Fruit fly (Drosophila melanogaster): ENCODE measurements around the gene Tsp.

Gene Tsp

dm6 chr2L:6673211-6674012 lies 35.5 kb downstream of the Tsp start, which contains the start of gene Spn27A (continued):
- TF ChIP-seq CG30403 (GFP tag; optimal IDR thresholded peaks at IDR 0.05): peak; percentile 66
- TF ChIP-seq slbo (GFP tag; IDR thresholded peaks at IDR 0.05): peak; percentile 38; the same call in 1 of the 2 replicates
- TF ChIP-seq scrt (GFP tag; optimal IDR thresholded peaks at IDR 0.05): peak; percentile 38
- TF ChIP-seq CG6254 (GFP tag; optimal IDR thresholded peaks at IDR 0.05): no peak
- TF ChIP-seq nerfin-2 (GFP tag; IDR thresholded peaks at IDR 0.05; ENCODE audit: partially characterized antibody): no peak
- TF ChIP-seq CG10979 (tag; optimal IDR thresholded peaks at IDR 0.05): peak; percentile 69
- peak; percentile 58 for TF ChIP-seq p53 (GFP tag; optimal IDR thresholded peaks at IDR 0.05)
- TF ChIP-seq Gsc (GFP tag; IDR thresholded peaks at IDR 0.05): no peak
- TF ChIP-seq BEAF-32 (GFP tag; optimal IDR thresholded peaks at IDR 0.05): peak; percentile 42
- TF ChIP-seq CG17328 (GFP tag; IDR thresholded peaks at IDR 0.05): peak; percentile 39; the same call in 1 of the 2 replicates
- TF ChIP-seq mld (GFP tag; IDR thresholded peaks at IDR 0.05; ENCODE audit: partially characterized antibody): no peak
- TF ChIP-seq Optix (GFP tag; IDR thresholded peaks at IDR 0.05): no peak; the same call in 2 of the 3 replicates
- TF ChIP-seq tup (GFP tag; optimal IDR thresholded peaks at IDR 0.05): peak; percentile 15
- TF ChIP-seq Doc2 (GFP tag; IDR thresholded peaks at IDR 0.05): no peak
- TF ChIP-seq tin (GFP tag; optimal IDR thresholded peaks at IDR 0.05): peak; percentile 48
- peak; percentile 28; the same call in 1 of the 2 replicates for TF ChIP-seq sim (GFP tag; IDR thresholded peaks at IDR 0.05)
- TF ChIP-seq CG4730 (GFP tag; IDR thresholded peaks at IDR 0.05): 0 out of 2 replicates have a peak, but pooled peaks have one; percentile 25
- TF ChIP-seq zen (tag; optimal IDR thresholded peaks at IDR 0.05): peak; percentile 50
- TF ChIP-seq hb (GFP tag; IDR thresholded peaks at IDR 0.05; ENCODE audit: partially characterized antibody): no peak
- TF ChIP-seq CG11504 (tag; optimal IDR thresholded peaks at IDR 0.05): no peak
- peak; percentile 9 for TF ChIP-seq cwo (GFP tag; optimal IDR thresholded peaks at IDR 0.05)
- no peak for TF ChIP-seq CG15073 (GFP tag; optimal IDR thresholded peaks at IDR 0.05)
- TF ChIP-seq CG17385 (GFP tag; optimal IDR thresholded peaks at IDR 0.05): peak; percentile 56
- 0 out of 3 replicates have a peak, but pooled peaks have one; percentile 32 for TF ChIP-seq B-H1 (GFP tag; IDR thresholded peaks at IDR 0.05)
- TF ChIP-seq pnt (GFP tag; optimal IDR thresholded peaks at IDR 0.05): peak; percentile 55
- TF ChIP-seq CkIIα-i1 (GFP tag; IDR thresholded peaks at IDR 0.05): no peak
- TF ChIP-seq sisA (GFP tag; IDR thresholded peaks at IDR 0.05): peak; percentile 28; the same call in 1 of the 2 replicates
- no peak for TF ChIP-seq CG2202 (tag; optimal IDR thresholded peaks at IDR 0.05)
- TF ChIP-seq phol (tag; optimal IDR thresholded peaks at IDR 0.05): peak; percentile 78
- peak; percentile 65 for TF ChIP-seq Drgx (GFP tag; IDR thresholded peaks at IDR 0.05)
- peak; percentile 58 for TF ChIP-seq gro (GFP tag; optimal IDR thresholded peaks at IDR 0.05)
- peak; percentile 59 for TF ChIP-seq Dip3 (GFP tag; optimal IDR thresholded peaks at IDR 0.05)
- peak; percentile 31 for TF ChIP-seq CG2116 (GFP tag; optimal IDR thresholded peaks at IDR 0.05)
- TF ChIP-seq CG7745 (tag; optimal IDR thresholded peaks at IDR 0.05): no peak
- no peak for TF ChIP-seq run (tag; optimal IDR thresholded peaks at IDR 0.05)
- TF ChIP-seq tna (GFP tag; IDR thresholded peaks at IDR 0.05; ENCODE audit: partially characterized antibody): no peak
- 0 out of 2 replicates have a peak, but pooled peaks have one; percentile 13 for TF ChIP-seq CG14014 (GFP tag; IDR thresholded peaks at IDR 0.05)
- TF ChIP-seq Fer3 (tag; optimal IDR thresholded peaks at IDR 0.05): peak; percentile 38
- no peak for TF ChIP-seq usp (GFP tag; optimal IDR thresholded peaks at IDR 0.05)
- no peak for TF ChIP-seq aop (GFP tag; IDR thresholded peaks at IDR 0.05)
- no peak for TF ChIP-seq CG12071 (GFP tag; optimal IDR thresholded peaks at IDR 0.05)
- TF ChIP-seq CG12219 (GFP tag; optimal IDR thresholded peaks at IDR 0.05): no peak
- TF ChIP-seq CG16813 (GFP tag; IDR thresholded peaks at IDR 0.05; ENCODE audit: partially characterized antibody): no peak
- TF ChIP-seq Mrtf (GFP tag; IDR thresholded peaks at IDR 0.05): peak; percentile 24; the same call in 1 of the 3 replicates
- no peak for TF ChIP-seq CG15696 (tag; optimal IDR thresholded peaks at IDR 0.05)
- TF ChIP-seq Atf6 (GFP tag; IDR thresholded peaks at IDR 0.05): no peak; the same call in 1 of the 2 replicates
- TF ChIP-seq Dek (tag; optimal IDR thresholded peaks at IDR 0.05): peak; percentile 43
- TF ChIP-seq Hr39 (optimal IDR thresholded peaks at IDR 0.05): no peak
- TF ChIP-seq zf30C (GFP tag; optimal IDR thresholded peaks at IDR 0.05): peak; percentile 6
